Worm (Caenorhabditis elegans) whole organism, L1 larva: ENCODE measurements around the gene Y16B4A.2.
A peak's percentile ranks its signal among the peaks of the same experiment; 100 is the strongest.

Source experiments
- F16B12.6 ChIP-seq: fragments of 150-350 bp; optimal IDR thresholded peaks from 2 replicates; lab custom pipeline; 2014; ENCODE audit warnings: missing biosample characterization, missing genetic modification characterization
- Y116A8C.19 ChIP-seq: sonication (generic microtip); optimal IDR thresholded peaks from 2 replicates; lab custom pipeline; 2016; ENCODE audit warnings: missing compliant biosample characterization, missing genetic modification characterization, borderline replicate concordance
- alr-1 ChIP-seq: fragments of 200-800 bp; sonication (Bioruptor generic); optimal IDR thresholded peaks from 2 replicates; lab custom pipeline; 2018; ENCODE audit warnings: borderline replicate concordance, mild to moderate bottlenecking, missing genetic modification characterization, missing compliant biosample characterization
- blmp-1 ChIP-seq: fragments of 150-350 bp; optimal IDR thresholded peaks from 2 replicates; lab custom pipeline; 2014; ENCODE audit warnings: missing biosample characterization, missing genetic modification characterization
- ceh-63 ChIP-seq: fragments of 200-800 bp; sonication (Bioruptor generic); optimal IDR thresholded peaks from 2 replicates; lab custom pipeline; 2018; ENCODE audit warnings: mild to moderate bottlenecking, missing genetic modification characterization, missing compliant biosample characterization
- ceh-8 ChIP-seq: fragments of 200-800 bp; sonication (Bioruptor generic); optimal IDR thresholded peaks from 2 replicates; lab custom pipeline; 2018; ENCODE audit warnings: mild to moderate bottlenecking, missing genetic modification characterization, moderate library complexity, missing compliant biosample characterization
- ceh-82 ChIP-seq, 3 experiments: fragments of 150-350 bp in 1 of 3; sonication (generic microtip) in 2 of 3; optimal IDR thresholded peaks; 2 replicates each; lab custom pipeline; 2014 to 2017; ENCODE audit warnings: missing biosample characterization in 3 of 3, missing genetic modification characterization in 3 of 3
- ceh-90 ChIP-seq: sonication (generic microtip); optimal IDR thresholded peaks from 2 replicates; lab custom pipeline; 2016; ENCODE audit warnings: missing genetic modification characterization, missing compliant biosample characterization
- ces-1 ChIP-seq: fragments of 150-350 bp; optimal IDR thresholded peaks from 2 replicates; lab custom pipeline; 2014; ENCODE audit warnings: missing biosample characterization, missing genetic modification reagents, missing genetic modification characterization
- dpl-1 ChIP-seq, 3 experiments: fragments of 150-350 bp in 2 of 3; sonication (generic microtip) in 1 of 3; optimal IDR thresholded peaks; 2 replicates each; lab custom pipeline; 2014 to 2017; ENCODE audit warnings: missing biosample characterization in 3 of 3, missing genetic modification characterization in 3 of 3, missing genetic modification reagents in 3 of 3
- dsc-1 ChIP-seq: sonication (generic microtip); optimal IDR thresholded peaks from 2 replicates; lab custom pipeline; 2016; ENCODE audit warnings: mild to moderate bottlenecking, missing genetic modification characterization, missing compliant biosample characterization
- efl-3 ChIP-seq: fragments of 200-800 bp; sonication (Bioruptor generic); optimal IDR thresholded peaks from 2 replicates; lab custom pipeline; 2018; ENCODE audit warnings: mild to moderate bottlenecking, missing genetic modification characterization, missing compliant biosample characterization
- elt-2 ChIP-seq: sonication (generic microtip); optimal IDR thresholded peaks from 2 replicates; lab custom pipeline; 2016; ENCODE audit warnings: missing genetic modification characterization, mild to moderate bottlenecking, inconsistent platforms, missing compliant biosample characterization, missing genetic modification reagents
- ets-5 ChIP-seq: fragments of 200-800 bp; sonication (Bioruptor generic); IDR thresholded peaks from 2 replicates; pipeline ENCODE4 v1.3.6; 2022; ENCODE audit warnings: missing genetic modification characterization, missing compliant biosample characterization
- fkh-8 ChIP-seq: sonication (generic microtip); optimal IDR thresholded peaks from 2 replicates; lab custom pipeline; 2016; ENCODE audit warnings: mild to moderate bottlenecking, missing genetic modification characterization, missing compliant biosample characterization
- fos-1 ChIP-seq: fragments of 150-350 bp; optimal IDR thresholded peaks from 2 replicates; lab custom pipeline; 2014; ENCODE audit warnings: missing biosample characterization, missing genetic modification characterization
- grh-1 ChIP-seq: fragments of 200-800 bp; sonication (Bioruptor generic); IDR thresholded peaks from 2 replicates; pipeline ENCODE4 v1.3.6; 2022; ENCODE audit warnings: missing genetic modification reagents, missing genetic modification characterization, missing compliant biosample characterization
- hlh-4 ChIP-seq: sonication (generic microtip); optimal IDR thresholded peaks from 2 replicates; lab custom pipeline; 2016; ENCODE audit warnings: mild to moderate bottlenecking, missing genetic modification characterization, missing compliant biosample characterization
- hpl-2 ChIP-seq: fragments of 150-350 bp; optimal IDR thresholded peaks from 2 replicates; lab custom pipeline; 2014; ENCODE audit warnings: missing biosample characterization, missing genetic modification reagents, missing genetic modification characterization
- irx-1 ChIP-seq: sonication (generic microtip); optimal IDR thresholded peaks from 2 replicates; lab custom pipeline; 2016; ENCODE audit warnings: missing genetic modification characterization, missing compliant biosample characterization
- jun-1 ChIP-seq: fragments of 150-350 bp; optimal IDR thresholded peaks from 2 replicates; lab custom pipeline; 2014; ENCODE audit warnings: missing biosample characterization, missing genetic modification reagents, missing genetic modification characterization
- lin-14 ChIP-seq: fragments of 200-800 bp; sonication (Bioruptor generic); optimal IDR thresholded peaks from 2 replicates; lab custom pipeline; 2018; ENCODE audit warnings: mild to moderate bottlenecking, missing genetic modification characterization, moderate library complexity, missing compliant biosample characterization
- lin-15B ChIP-seq: fragments of 150-350 bp; sonication (generic microtip); optimal IDR thresholded peaks from 3 replicates; lab custom pipeline; 2014; ENCODE audit warnings: missing biosample characterization, missing genetic modification characterization
- lin-35 ChIP-seq, 2 experiments: fragments of 150-350 bp; optimal IDR thresholded peaks; 2 replicates each; lab custom pipeline; 2014; ENCODE audit warnings: missing biosample characterization in 2 of 2, missing genetic modification characterization in 2 of 2, missing genetic modification reagents in 2 of 2
- lsy-2 ChIP-seq, 2 experiments: fragments of 150-350 bp; optimal IDR thresholded peaks; 2 replicates each; lab custom pipeline; 2014; ENCODE audit warnings: missing biosample characterization in 2 of 2, missing genetic modification characterization in 2 of 2
- mdl-1 ChIP-seq, 2 experiments: fragments of 150-350 bp; optimal IDR thresholded peaks; 2 replicates each; lab custom pipeline; 2014 to 2017; ENCODE audit warnings: missing biosample characterization in 2 of 2, missing genetic modification characterization in 2 of 2, inconsistent platforms in 1 of 2
- mep-1 ChIP-seq: fragments of 150-350 bp; optimal IDR thresholded peaks from 2 replicates; lab custom pipeline; 2014; ENCODE audit warnings: missing biosample characterization, missing genetic modification characterization
- nhr-19 ChIP-seq: fragments of 200-800 bp; sonication (Bioruptor generic); conservative IDR thresholded peaks from 2 replicates; pipeline ENCODE4 v1.3.6; 2022; ENCODE audit warnings: missing genetic modification characterization, missing compliant biosample characterization
- nhr-20 ChIP-seq: sonication (generic microtip); optimal IDR thresholded peaks from 2 replicates; lab custom pipeline; 2016; ENCODE audit warnings: mild to moderate bottlenecking, missing genetic modification characterization, missing compliant biosample characterization
- nhr-237 ChIP-seq: fragments of 150-350 bp; optimal IDR thresholded peaks from 2 replicates; lab custom pipeline; 2014; ENCODE audit warnings: missing biosample characterization, missing genetic modification characterization
- nhr-28 ChIP-seq: fragments of 150-350 bp; optimal IDR thresholded peaks from 2 replicates; lab custom pipeline; 2014; ENCODE audit warnings: missing biosample characterization, missing genetic modification characterization
- nhr-47 ChIP-seq: sonication (generic microtip); optimal IDR thresholded peaks from 2 replicates; lab custom pipeline; 2016; ENCODE audit warnings: mild to moderate bottlenecking, missing genetic modification characterization, moderate library complexity, missing compliant biosample characterization
- nhr-71 ChIP-seq: sonication (generic microtip); optimal IDR thresholded peaks from 2 replicates; lab custom pipeline; 2016; ENCODE audit warnings: mild to moderate bottlenecking, missing genetic modification characterization, moderate library complexity, missing compliant biosample characterization
- nhr-76 ChIP-seq: sonication (generic microtip); optimal IDR thresholded peaks from 2 replicates; lab custom pipeline; 2017; ENCODE audit warnings: missing biosample characterization, missing genetic modification characterization
- nhr-85 ChIP-seq: sonication (generic microtip); peaks from one replicate; lab custom pipeline; 2016; ENCODE audit warnings: missing genetic modification characterization, inconsistent platforms, missing compliant biosample characterization
- nhr-90 ChIP-seq: sonication (generic microtip); optimal IDR thresholded peaks from 2 replicates; lab custom pipeline; 2016; ENCODE audit warnings: mild to moderate bottlenecking, missing genetic modification characterization, missing compliant biosample characterization; ENCODE audit not compliant: poor library complexity
- pag-3 ChIP-seq: sonication (generic microtip); optimal IDR thresholded peaks from 2 replicates; lab custom pipeline; 2017; ENCODE audit warnings: missing genetic modification characterization, mild to moderate bottlenecking, missing compliant biosample characterization, antibody characterized with exemption, borderline replicate concordance; ENCODE audit not compliant: insufficient read depth
- pax-3 ChIP-seq: fragments of 200-800 bp; sonication (Bioruptor generic); optimal IDR thresholded peaks from 2 replicates; lab custom pipeline; 2018; ENCODE audit warnings: mild to moderate bottlenecking, missing genetic modification characterization, moderate library complexity, missing compliant biosample characterization
- rnt-1 ChIP-seq: sonication (generic microtip); optimal IDR thresholded peaks from 2 replicates; lab custom pipeline; 2016; ENCODE audit warnings: mild to moderate bottlenecking, missing genetic modification characterization, moderate library complexity, missing compliant biosample characterization
- skn-1 ChIP-seq: fragments of 150-350 bp; optimal IDR thresholded peaks from 2 replicates; lab custom pipeline; 2014; ENCODE audit warnings: missing biosample characterization, missing genetic modification characterization
- sox-4 ChIP-seq: sonication (generic microtip); optimal IDR thresholded peaks from 2 replicates; lab custom pipeline; 2016; ENCODE audit warnings: missing genetic modification characterization, missing compliant biosample characterization
- sptf-1 ChIP-seq: fragments of 150-350 bp; optimal IDR thresholded peaks from 2 replicates; lab custom pipeline; 2014; ENCODE audit warnings: missing biosample characterization, missing genetic modification characterization
- sup-37 ChIP-seq: fragments of 200-800 bp; sonication (Bioruptor generic); optimal IDR thresholded peaks from 2 replicates; lab custom pipeline; 2018; ENCODE audit warnings: mild to moderate bottlenecking, missing genetic modification characterization, missing compliant biosample characterization
- swsn-7 ChIP-seq: sonication (generic microtip); optimal IDR thresholded peaks from 2 replicates; lab custom pipeline; 2016; ENCODE audit warnings: missing genetic modification characterization, missing compliant biosample characterization
- tbx-2 ChIP-seq: sonication (generic microtip); optimal IDR thresholded peaks from 2 replicates; lab custom pipeline; 2016; ENCODE audit warnings: missing genetic modification characterization, missing compliant biosample characterization
- tlp-1 ChIP-seq: fragments of 150-350 bp; optimal IDR thresholded peaks from 2 replicates; lab custom pipeline; 2014; ENCODE audit warnings: missing biosample characterization, missing genetic modification characterization
- unc-130 ChIP-seq: fragments of 150-350 bp; optimal IDR thresholded peaks from 2 replicates; lab custom pipeline; 2017; ENCODE audit warnings: missing biosample characterization, missing genetic modification characterization, inconsistent platforms
- unc-30 ChIP-seq: sonication (generic microtip); optimal IDR thresholded peaks from 2 replicates; lab custom pipeline; 2017; ENCODE audit warnings: missing biosample characterization, missing genetic modification characterization
- unc-98 ChIP-seq: fragments of 200-800 bp; sonication (Bioruptor generic); IDR thresholded peaks from 2 replicates; pipeline ENCODE4 v1.3.6; 2022; ENCODE audit warnings: missing genetic modification characterization, missing compliant biosample characterization
- vab-15 ChIP-seq: sonication (generic microtip); optimal IDR thresholded peaks from 2 replicates; lab custom pipeline; 2017; ENCODE audit warnings: missing genotype, mild to moderate bottlenecking, missing genetic modification characterization, missing compliant biosample characterization
- xbp-1 ChIP-seq: sonication (generic microtip); optimal IDR thresholded peaks from 2 replicates; lab custom pipeline; 2016; ENCODE audit warnings: missing genetic modification characterization, missing compliant biosample characterization
- zag-1 ChIP-seq: fragments of 150-350 bp; optimal IDR thresholded peaks from 2 replicates; lab custom pipeline; 2014; ENCODE audit warnings: missing biosample characterization, missing genetic modification characterization
- ztf-11 ChIP-seq, 2 experiments: sonication (generic microtip); optimal IDR thresholded peaks; 2 replicates each; lab custom pipeline; 2016 to 2017; ENCODE audit warnings: missing genetic modification characterization in 2 of 2, missing biosample characterization in 1 of 2, missing compliant biosample characterization in 1 of 2

Y16B4A.2 gene

DNA sequence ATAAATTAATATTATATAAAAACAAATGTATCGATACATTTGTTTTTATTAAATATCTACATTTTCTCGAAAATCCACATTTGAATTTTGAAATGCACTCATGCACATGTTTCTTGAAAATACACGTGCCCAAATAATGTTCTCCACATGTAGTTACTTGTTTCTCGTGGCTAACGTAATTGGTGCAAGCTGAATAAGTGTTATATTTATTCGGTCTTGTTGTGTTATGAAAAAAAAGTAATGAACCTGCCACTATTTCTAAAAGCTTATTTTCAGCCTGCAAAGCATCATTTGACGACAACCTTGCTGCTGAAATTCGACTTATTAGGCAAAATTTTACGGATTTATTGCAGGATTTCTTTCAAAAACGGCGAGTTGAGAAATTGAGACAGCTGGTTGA lies 41.7 kb upstream of the Y16B4A.2 start (continued):
- peak; percentile 79 for TF ChIP-seq nhr-20 (tag; lab: Kevin White, UChicago)
- no peak for TF ChIP-seq ets-5 (GFP tag; lab: Robert Waterston, UW)
- TF ChIP-seq nhr-47, result peak; percentile 93
- peak; percentile 79 for TF ChIP-seq swsn-7 (tag; lab: Kevin White, UChicago)
- TF ChIP-seq nhr-76, result no peak
- peak; percentile 75 for TF ChIP-seq elt-2 (tag; lab: Kevin White, UChicago)
- peak; percentile 72 for TF ChIP-seq pax-3 (tag; lab: Kevin White, UChicago)
- no peak for TF ChIP-seq unc-130
- TF ChIP-seq fkh-8 (tag; lab: Kevin White, UChicago), result peak; percentile 71
- no peak for TF ChIP-seq lin-15B (tag; lab: Kevin White, UChicago)
- TF ChIP-seq alr-1 (tag; lab: Kevin White, UChicago), result no peak
- TF ChIP-seq tbx-2, result peak; percentile 84
- peak; percentile 86 for TF ChIP-seq jun-1
- TF ChIP-seq ceh-63 (GFP tag; lab: Kevin White, UChicago), result no peak
- no peak for TF ChIP-seq nhr-28 (tag; lab: Kevin White, UChicago)
- TF ChIP-seq lsy-2 (tag; optimal IDR thresholded peaks at IDR 0.05; lab: Kevin White, UChicago), result peak; percentile 78 to 79
- TF ChIP-seq irx-1 (tag; lab: Kevin White, UChicago), result peak; percentile 90
- no peak for TF ChIP-seq unc-30
- peak; percentile 87 for TF ChIP-seq rnt-1 (tag; lab: Kevin White, UChicago)
- TF ChIP-seq F16B12.6, result no peak
- peak; percentile 86 for TF ChIP-seq nhr-90 (tag; lab: Kevin White, UChicago)
- TF ChIP-seq nhr-85 (tag; lab: Kevin White, UChicago), result peak; percentile 73
- TF ChIP-seq lin-35 (GFP tag; optimal IDR thresholded peaks at IDR 0.05; lab: Kevin White, UChicago), result peak; percentile 20 to 80
- TF ChIP-seq dsc-1 (tag; lab: Kevin White, UChicago), result peak; percentile 94
- no peak for TF ChIP-seq unc-98 (GFP tag; lab: Robert Waterston, UW)
- peak in 2 of 3 experiments; percentile 35 to 44 for TF ChIP-seq dpl-1 (GFP tag; optimal IDR thresholded peaks at IDR 0.05; lab: Kevin White, UChicago)
- TF ChIP-seq nhr-19 (GFP tag; lab: Robert Waterston, UW), result peak; percentile 88
- TF ChIP-seq ceh-82 (tag; optimal IDR thresholded peaks at IDR 0.05; lab: Kevin White, UChicago), result peak; percentile 78 to 86 (median 86)
- no peak for TF ChIP-seq sptf-1 (tag; lab: Kevin White, UChicago)
- peak; percentile 76 for TF ChIP-seq hpl-2
- TF ChIP-seq tlp-1, result no peak
- TF ChIP-seq grh-1 (GFP tag; lab: Robert Waterston, UW), result peak; percentile 52
- TF ChIP-seq pag-3 (tag; lab: Kevin White, UChicago), result no peak
- TF ChIP-seq mep-1, result peak; percentile 97
- TF ChIP-seq ceh-8 (GFP tag; lab: Kevin White, UChicago), result peak; percentile 87
- TF ChIP-seq lin-14 (GFP tag; lab: Kevin White, UChicago), result peak; percentile 88
- peak; percentile 18 for TF ChIP-seq blmp-1 (tag; lab: Kevin White, UChicago)
- no peak for TF ChIP-seq vab-15 (tag; lab: Kevin White, UChicago)
- peak; percentile 29 for TF ChIP-seq ceh-90 (tag; lab: Kevin White, UChicago)
- peak in 1 of 2 experiments; percentile 43 for TF ChIP-seq mdl-1 (tag; optimal IDR thresholded peaks at IDR 0.05; lab: Kevin White, UChicago)
- peak; percentile 77 for TF ChIP-seq xbp-1 (tag; lab: Kevin White, UChicago)
- TF ChIP-seq Y116A8C.19, result no peak
- no peak for TF ChIP-seq ces-1 (GFP tag; lab: Kevin White, UChicago)
- TF ChIP-seq zag-1 (tag; lab: Kevin White, UChicago), result no peak
- peak; percentile 92 for TF ChIP-seq fos-1 (tag; lab: Kevin White, UChicago)
- TF ChIP-seq skn-1 (tag; lab: Kevin White, UChicago), result peak; percentile 82
- peak; percentile 75 for TF ChIP-seq sox-4 (tag; lab: Kevin White, UChicago)
- TF ChIP-seq hlh-4 (tag; lab: Kevin White, UChicago), result no peak
- no peak for TF ChIP-seq efl-3
- TF ChIP-seq sup-37 (GFP tag; lab: Kevin White, UChicago), result peak; percentile 66
- TF ChIP-seq nhr-237 (tag; lab: Kevin White, UChicago), result no peak
- peak in 1 of 2 experiments; percentile 52 for TF ChIP-seq ztf-11 (tag; optimal IDR thresholded peaks at IDR 0.05; lab: Kevin White, UChicago)
- peak; percentile 86 for TF ChIP-seq nhr-71
